Worm (Caenorhabditis elegans): ENCODE data around the gene C09B9.1.
"Not testable (repeated sequence)": the region's sequence is repeated elsewhere in the genome, so short reads cannot be mapped to it uniquely, and the experiment has no call there.

DNA sequence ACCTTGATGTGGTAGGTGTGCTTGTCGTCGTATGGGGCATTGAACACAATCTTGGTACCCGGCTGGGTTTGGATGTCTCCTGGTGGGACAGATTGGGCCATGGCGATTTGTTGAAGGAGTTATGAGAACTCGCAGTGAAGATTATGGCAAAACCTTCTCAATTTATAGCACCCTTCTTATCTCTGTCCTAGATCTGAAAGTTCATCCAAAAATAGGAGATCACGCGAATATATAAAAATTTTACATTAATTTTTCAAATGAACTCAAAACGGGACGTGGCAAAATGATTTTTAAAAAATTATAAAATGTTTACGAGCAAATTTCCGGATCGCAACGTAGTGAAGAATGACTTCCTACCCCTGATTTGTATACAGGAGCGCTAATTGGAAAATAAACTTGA is 27.4 kb downstream of the C09B9.1 start, which contains the start of gene msp-53:
- not testable (repeated sequence) for TF ChIP-seq dao-5, him-1 (tag; optimal IDR thresholded peaks at IDR 0.05)

Measured in whole organism, L4/young adult.